Fruit fly (Drosophila melanogaster): ENCODE data around the gene CG8260.

DNA sequence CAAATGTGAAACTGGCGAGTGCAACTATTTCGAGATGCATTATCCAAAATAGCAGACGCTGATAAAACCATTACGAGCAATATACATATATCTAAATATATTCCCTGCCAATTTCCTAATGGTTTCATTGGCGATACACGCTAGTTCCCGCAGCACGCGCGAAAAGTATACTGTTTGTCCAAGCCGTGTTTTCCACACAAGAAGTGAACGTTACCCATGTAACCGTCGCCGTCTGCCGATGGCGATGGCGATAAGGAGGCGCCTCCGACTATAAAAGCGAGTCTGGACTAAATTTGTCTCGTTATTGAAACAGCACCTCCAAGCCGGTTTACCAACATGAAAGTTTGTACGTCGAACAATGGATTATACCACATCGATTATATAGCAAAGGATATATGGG lies 22.7 kb downstream of the CG8260 start, which contains the start of gene CG43673:
- no peak for TF ChIP-seq CG8478 (optimal IDR thresholded peaks at IDR 0.05)
- TF ChIP-seq CTCF (optimal IDR thresholded peaks at IDR 0.05): no peak
